Worm (Caenorhabditis elegans) whole organism, L4 larva: ENCODE results near the gene clec-207.

ENCODE experiments used
- ces-1 ChIP-seq: fragments of 150-350 bp; sonication (generic microtip); optimal IDR thresholded peaks from 4 replicates; lab custom pipeline; 2014; ENCODE audit warnings: missing biosample characterization, missing genetic modification reagents, missing genetic modification characterization
- egl-27 ChIP-seq: sonication (generic microtip); optimal IDR thresholded peaks from 3 replicates; lab custom pipeline; 2017; ENCODE audit warnings: missing biosample characterization, missing genetic modification reagents, missing genetic modification characterization
- hlh-11 ChIP-seq: fragments of 200-800 bp; sonication (Bioruptor generic); optimal IDR thresholded peaks from 2 replicates; lab custom pipeline; 2018; ENCODE audit warnings: mild to moderate bottlenecking, missing genetic modification characterization, missing compliant biosample characterization
- lin-13 ChIP-seq: fragments of 150-350 bp; optimal IDR thresholded peaks from 2 replicates; lab custom pipeline; 2014; ENCODE audit warnings: missing biosample characterization, missing genetic modification reagents, missing genetic modification characterization
- mxl-3 ChIP-seq: fragments of 200-800 bp; sonication (Bioruptor generic); optimal IDR thresholded peaks from 2 replicates; lab custom pipeline; 2018; ENCODE audit warnings: mild to moderate bottlenecking, missing genetic modification characterization, missing compliant biosample characterization
- nhr-11 ChIP-seq: fragments of 150-350 bp; optimal IDR thresholded peaks from 2 replicates; lab custom pipeline; 2014; ENCODE audit warnings: missing biosample characterization, missing genetic modification characterization
- nhr-76 ChIP-seq: fragments of 150-350 bp; optimal IDR thresholded peaks from 2 replicates; lab custom pipeline; 2014; ENCODE audit warnings: missing biosample characterization, missing genetic modification characterization
- nhr-77 ChIP-seq: fragments of 150-350 bp; optimal IDR thresholded peaks from 2 replicates; lab custom pipeline; 2014; ENCODE audit warnings: missing biosample characterization, missing genetic modification characterization
- pha-4 ChIP-seq, 2 experiments: fragments of 150-350 bp in 1 of 2; fragments of 200-800 bp in 1 of 2; sonication (Bioruptor generic) in 1 of 2; IDR thresholded peaks in 1 of 2; optimal IDR thresholded peaks in 1 of 2; 2 replicates each; pipeline versions ENCODE4 v1.3.6 to Lab custom; 2014 to 2022; ENCODE audit warnings: missing genetic modification characterization in 2 of 2, missing genetic modification reagents in 2 of 2, missing biosample characterization in 1 of 2, missing compliant biosample characterization in 1 of 2
- php-3 ChIP-seq: fragments of 200-800 bp; sonication (Bioruptor generic); IDR thresholded peaks from 2 replicates; pipeline ENCODE4 v1.3.6; 2022; ENCODE audit warnings: missing genetic modification reagents, missing genetic modification characterization, missing compliant biosample characterization
- pqm-1 ChIP-seq: sonication (generic microtip); optimal IDR thresholded peaks from 2 replicates; lab custom pipeline; 2017; ENCODE audit warnings: missing biosample characterization, missing genetic modification characterization
- rbr-2 ChIP-seq: sonication (generic microtip); optimal IDR thresholded peaks from 2 replicates; lab custom pipeline; 2016; ENCODE audit warnings: missing genotype, missing genetic modification characterization, missing compliant biosample characterization
- vab-7 ChIP-seq: fragments of 200-800 bp; sonication (Bioruptor generic); IDR thresholded peaks from 2 replicates; pipeline ENCODE4 v1.3.6; 2022; ENCODE audit warnings: missing genetic modification reagents, missing genetic modification characterization, missing compliant biosample characterization

DNA sequence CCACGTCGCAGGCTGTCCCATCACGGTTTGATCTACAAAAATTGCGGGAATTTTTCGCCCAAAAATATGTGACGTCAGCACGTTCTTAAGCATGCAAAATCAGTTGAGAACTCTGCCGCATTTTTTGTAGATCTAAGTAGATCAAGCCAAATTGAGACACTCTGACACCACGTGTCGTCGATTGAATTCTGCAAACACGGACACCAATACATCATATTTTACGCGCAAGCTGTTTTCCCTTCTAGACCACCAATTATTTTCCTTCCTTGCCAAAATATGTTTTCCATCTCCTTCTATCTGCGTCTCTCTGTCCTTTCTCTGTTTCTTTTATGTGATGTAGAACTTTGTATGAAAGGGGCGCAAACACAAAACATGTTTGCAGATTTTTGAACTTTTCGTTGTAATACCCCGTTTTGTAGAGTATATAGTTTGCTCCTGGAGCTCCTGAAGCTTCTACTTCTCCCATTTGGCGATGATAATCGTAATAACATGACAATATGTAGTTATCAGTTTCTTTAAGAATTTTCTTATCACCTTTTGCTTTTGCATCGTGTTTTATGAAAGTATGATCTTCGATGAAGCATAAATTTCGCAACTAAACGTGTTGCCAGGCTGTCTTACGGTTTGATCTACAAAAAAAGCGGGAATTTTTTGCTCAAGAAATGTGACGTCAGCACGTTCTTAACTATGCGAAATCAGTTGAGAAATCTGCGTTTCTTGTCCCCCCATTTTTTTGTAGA is 39.9 kb upstream of the clec-207 start:
- TF ChIP-seq pha-4 (GFP tag; IDR thresholded peaks at IDR 0.05; lab: Robert Waterston, UW) (no peak), pha-4 (tag; optimal IDR thresholded peaks at IDR 0.05; lab: Kevin White, UChicago) (no peak), nhr-11 (no peak), egl-27 (tag; lab: Kevin White, UChicago) (no peak), ces-1 (no peak), lin-13 (no peak), nhr-76 (tag; lab: Kevin White, UChicago) (no peak), nhr-77 (tag; lab: Kevin White, UChicago) (no peak), mxl-3 (GFP tag; lab: Kevin White, UChicago) (no peak), hlh-11 (no peak), pqm-1 (peak; percentile 87), php-3 (GFP tag; lab: Robert Waterston, UW) (no peak), rbr-2 (tag; lab: Kevin White, UChicago) (no peak), vab-7 (GFP tag; lab: Robert Waterston, UW) (no peak)
